Fruit fly (Drosophila melanogaster): ENCODE data around the gene Irc.

Irc gene

DNA sequence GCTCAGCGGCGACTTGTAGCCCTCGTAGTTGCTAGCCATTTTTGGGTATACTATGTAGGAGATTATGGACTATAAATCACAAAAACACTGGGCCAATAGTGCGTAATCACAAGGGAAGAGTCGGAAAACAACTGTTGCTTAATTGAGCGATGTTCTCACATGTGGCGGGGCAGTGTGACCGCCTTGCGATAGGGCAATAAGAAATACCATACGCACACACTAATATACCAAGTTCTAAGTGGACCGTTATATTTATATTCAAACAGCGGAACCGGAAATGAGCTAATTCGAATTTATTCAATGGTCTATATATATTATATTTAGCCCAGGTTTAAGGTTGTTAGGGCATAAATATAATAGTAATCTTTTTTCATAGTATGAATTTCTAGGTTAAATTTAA is 18.3 kb downstream of the Irc start, which contains the start of gene Adsl (continued):
- TF ChIP-seq CG3919 (GFP tag; optimal IDR thresholded peaks at IDR 0.05), result peak; percentile 69
- TF ChIP-seq CG10669 (GFP tag; optimal IDR thresholded peaks at IDR 0.05), result peak; percentile 30
- no peak for TF ChIP-seq Smox (GFP tag; optimal IDR thresholded peaks at IDR 0.05)
- no peak for TF ChIP-seq Sox15 (GFP tag; optimal IDR thresholded peaks at IDR 0.05)
- TF ChIP-seq fd59A (GFP tag; optimal IDR thresholded peaks at IDR 0.05), result no peak
- TF ChIP-seq CG8119 (GFP tag; IDR thresholded peaks at IDR 0.05), result no peak
- no peak for TF ChIP-seq Ets96B (tag; optimal IDR thresholded peaks at IDR 0.05)

DNA sequence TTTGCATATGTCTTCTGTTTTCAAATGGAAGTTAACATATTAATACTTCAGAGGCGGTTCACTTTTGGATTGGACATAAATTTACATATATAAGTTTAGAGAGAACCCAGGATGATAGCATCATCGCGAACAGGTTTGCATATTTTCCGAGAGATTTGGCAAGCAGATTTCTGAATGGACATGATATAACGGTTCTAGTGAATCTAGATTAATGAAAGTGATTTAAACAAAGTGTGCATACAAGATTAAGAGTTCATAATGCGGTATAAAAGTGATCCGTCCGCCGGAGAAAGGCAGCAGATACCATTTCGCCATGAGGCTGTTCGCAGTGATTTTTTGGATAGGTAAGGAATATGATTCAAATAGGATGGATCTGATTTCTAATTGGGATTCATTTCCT is 25.7 kb downstream of the Irc start, which contains the start of gene CG5225:
CG5225 (plus strand) TSS at position 301 of the 400 bp plus-strand sequence.
- TF ChIP-seq dsx (GFP tag; optimal IDR thresholded peaks at IDR 0.05; ENCODE audit: poor library complexity, severe bottlenecking), result no peak
- no peak for TF ChIP-seq net (GFP tag; optimal IDR thresholded peaks at IDR 0.05)
- no peak for TF ChIP-seq CG16779 (tag; optimal IDR thresholded peaks at IDR 0.05)
- no peak for TF ChIP-seq topi (GFP tag; optimal IDR thresholded peaks at IDR 0.05)
- no peak for TF ChIP-seq Smox (GFP tag; optimal IDR thresholded peaks at IDR 0.05)
- TF ChIP-seq Gug (GFP tag; IDR thresholded peaks at IDR 0.05), result no peak
- no peak for TF ChIP-seq eg (GFP tag; IDR thresholded peaks at IDR 0.05)
- no peak for TF ChIP-seq CG11762 (GFP tag; optimal IDR thresholded peaks at IDR 0.05; ENCODE audit: insufficient read depth)
- TF ChIP-seq CG6163 (GFP tag; IDR thresholded peaks at IDR 0.05), result no peak
- TF ChIP-seq CG1621 (tag; optimal IDR thresholded peaks at IDR 0.05), result no peak
- no peak for TF ChIP-seq vri (GFP tag; optimal IDR thresholded peaks at IDR 0.05)
- no peak for TF ChIP-seq Sox102F (GFP tag; optimal IDR thresholded peaks at IDR 0.05)
- TF ChIP-seq Sox15 (GFP tag; optimal IDR thresholded peaks at IDR 0.05), result no peak
- no peak for TF ChIP-seq CG15336 (GFP tag; IDR thresholded peaks at IDR 0.05)
- TF ChIP-seq dac (GFP tag; optimal IDR thresholded peaks at IDR 0.05), result no peak
- TF ChIP-seq Eip75B (GFP tag; optimal IDR thresholded peaks at IDR 0.05), result no peak
- TF ChIP-seq acj6 (GFP tag; optimal IDR thresholded peaks at IDR 0.05), result no peak
- no peak for TF ChIP-seq lz (GFP tag; optimal IDR thresholded peaks at IDR 0.05)
- TF ChIP-seq Eip78C (GFP tag), result no peak
- TF ChIP-seq CG6854 (GFP tag; optimal IDR thresholded peaks at IDR 0.05), result no peak

DNA sequence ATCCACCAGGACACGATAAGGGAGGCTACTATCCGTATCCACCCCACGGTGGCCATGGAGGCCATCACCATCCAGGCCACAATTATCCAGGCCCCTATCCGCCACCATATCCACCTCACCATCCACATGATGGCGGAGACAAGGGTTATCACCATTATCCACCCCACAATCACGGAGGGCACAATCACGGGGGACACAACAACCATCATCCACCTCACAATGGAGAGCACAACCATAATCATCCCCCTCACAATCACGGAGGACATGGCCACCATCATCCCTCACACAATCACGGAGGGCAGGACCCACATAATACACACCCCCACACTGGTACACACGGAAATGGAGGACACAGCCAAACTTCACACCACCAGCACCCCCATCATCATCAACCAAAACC is 27.1 kb downstream of the Irc start:
- TF ChIP-seq CG7368 (GFP tag; optimal IDR thresholded peaks at IDR 0.05) (peak; percentile 12), Smox (GFP tag; optimal IDR thresholded peaks at IDR 0.05) (no peak), CG10631 (GFP tag; optimal IDR thresholded peaks at IDR 0.05) (no peak)

DNA sequence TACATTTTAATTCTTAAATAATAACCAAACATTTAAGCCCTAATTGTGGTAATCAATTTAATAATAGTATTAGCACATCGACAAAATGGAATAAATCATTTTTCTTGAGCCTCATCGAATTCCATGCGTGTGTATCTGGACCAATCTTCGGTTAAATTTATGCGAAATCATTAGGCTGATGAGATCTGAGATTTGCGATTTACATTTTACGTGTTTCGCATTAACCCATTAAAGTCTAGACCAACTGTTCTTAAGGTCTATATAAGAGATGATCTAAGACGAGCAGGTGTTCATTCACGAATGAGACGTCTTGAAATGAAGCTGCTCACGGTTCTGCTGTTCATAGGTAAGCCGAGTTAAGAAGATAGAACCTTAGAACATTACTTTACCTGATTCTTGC is 28.8 kb downstream of the Irc start, which contains the start of gene CG31268:
CG31268 (plus strand) TSS at position 301 of the 400 bp plus-strand sequence.
- TF ChIP-seq svp (GFP tag), result no peak
- TF ChIP-seq Smox (GFP tag; optimal IDR thresholded peaks at IDR 0.05), result no peak
- no peak for TF ChIP-seq CG31627 (GFP tag; optimal IDR thresholded peaks at IDR 0.05)
- no peak for TF ChIP-seq topi (GFP tag; optimal IDR thresholded peaks at IDR 0.05)
- no peak for TF ChIP-seq CG3032 (tag; optimal IDR thresholded peaks at IDR 0.05)
- no peak for TF ChIP-seq CG10631 (GFP tag; optimal IDR thresholded peaks at IDR 0.05)

DNA sequence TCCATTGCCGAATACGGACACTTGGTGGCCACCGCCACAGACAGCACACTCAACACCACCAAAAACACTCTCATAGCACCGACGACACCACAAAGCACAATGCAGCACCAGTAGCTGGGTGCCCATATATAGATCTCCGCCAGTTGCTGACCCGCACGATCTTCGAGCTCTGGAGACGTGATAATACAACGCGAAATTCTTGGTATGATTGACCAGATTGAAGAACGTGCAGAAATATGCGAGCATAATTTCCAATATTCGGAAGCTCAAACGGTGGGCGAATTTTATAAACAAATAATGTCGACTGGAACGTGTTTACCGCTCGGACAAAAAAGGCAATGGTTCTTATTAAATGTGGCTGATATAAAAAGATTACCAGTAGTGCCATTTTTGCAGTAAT is 33.3 kb downstream of the Irc start, which contains the start of gene CG4009:
CG4009 (minus strand) TSS at position 101 of the 400 bp plus-strand sequence.
- TF ChIP-seq CG6276 (GFP tag; optimal IDR thresholded peaks at IDR 0.05) (no peak), pdm3 (GFP tag; optimal IDR thresholded peaks at IDR 0.05) (no peak), CG11902 (GFP tag; optimal IDR thresholded peaks at IDR 0.05) (no peak), Hr4 (GFP tag; optimal IDR thresholded peaks at IDR 0.05) (no peak)
